Worm (Caenorhabditis elegans) whole organism, early embryonic: ENCODE results near the gene W08F4.1.

ENCODE experiments used
- B0310.2 ChIP-seq: sonication (generic microtip); optimal IDR thresholded peaks from 2 replicates; lab custom pipeline; 2016; ENCODE audit warnings: mild to moderate bottlenecking, missing genetic modification characterization, missing compliant biosample characterization
- F13C5.2 ChIP-seq: sonication (generic microtip); optimal IDR thresholded peaks from 2 replicates; lab custom pipeline; 2017; ENCODE audit warnings: mild to moderate bottlenecking, missing genetic modification characterization, inconsistent platforms, missing compliant biosample characterization
- aly-1 ChIP-seq: sonication (generic microtip); optimal IDR thresholded peaks from 2 replicates; lab custom pipeline; 2016; ENCODE audit warnings: missing genetic modification characterization, missing compliant biosample characterization
- ama-1 ChIP-seq: fragments of 150-350 bp; optimal IDR thresholded peaks from 2 replicates; lab custom pipeline; 2014
- ceh-13 ChIP-seq: fragments of 200-800 bp; sonication (Bioruptor generic); optimal IDR thresholded peaks from 2 replicates; lab custom pipeline; 2018; ENCODE audit warnings: mild to moderate bottlenecking, missing genetic modification characterization, missing compliant biosample characterization
- ceh-36 ChIP-seq: sonication (generic microtip); optimal IDR thresholded peaks from 2 replicates; lab custom pipeline; 2016; ENCODE audit warnings: missing genetic modification characterization, inconsistent platforms, missing compliant biosample characterization
- ets-7 ChIP-seq: sonication (generic microtip); optimal IDR thresholded peaks from 2 replicates; lab custom pipeline; 2016; ENCODE audit warnings: missing genotype, missing genetic modification characterization, missing compliant biosample characterization
- flt-1 ChIP-seq: fragments of 200-800 bp; sonication (Bioruptor generic); IDR thresholded peaks from 2 replicates; pipeline ENCODE4 v1.3.6; 2022; ENCODE audit warnings: missing genetic modification characterization, missing compliant biosample characterization
- hmbx-1 ChIP-seq: sonication (generic microtip); optimal IDR thresholded peaks from 2 replicates; lab custom pipeline; 2016; ENCODE audit warnings: mild to moderate bottlenecking, missing genetic modification characterization, missing compliant biosample characterization
- hmg-4 ChIP-seq: fragments of 200-800 bp; sonication (Bioruptor generic); optimal IDR thresholded peaks from 2 replicates; lab custom pipeline; 2018; ENCODE audit warnings: mild to moderate bottlenecking, missing genetic modification characterization, missing compliant biosample characterization
- hnd-1 ChIP-seq: sonication (generic microtip); optimal IDR thresholded peaks from 2 replicates; lab custom pipeline; 2016; ENCODE audit warnings: missing genetic modification characterization, missing compliant biosample characterization
- pes-1 ChIP-seq: fragments of 200-800 bp; sonication (Bioruptor generic); IDR thresholded peaks from 2 replicates; pipeline ENCODE4 v1.3.6; 2022; ENCODE audit warnings: missing genetic modification reagents, missing genetic modification characterization, missing compliant biosample characterization
- scrt-1 ChIP-seq: fragments of 200-800 bp; sonication (Bioruptor generic); IDR thresholded peaks from 2 replicates; pipeline ENCODE4 v1.3.6; 2022; ENCODE audit warnings: missing genetic modification characterization, missing compliant biosample characterization
- sea-1 ChIP-seq: fragments of 200-800 bp; sonication (Bioruptor generic); conservative IDR thresholded peaks from 2 replicates; pipeline ENCODE4 v1.3.6; 2022; ENCODE audit warnings: missing genetic modification characterization, missing compliant biosample characterization
- tbx-11 ChIP-seq: fragments of 200-800 bp; sonication (Bioruptor generic); IDR thresholded peaks from 2 replicates; pipeline ENCODE4 v1.3.6; 2022; ENCODE audit warnings: missing genetic modification characterization, missing compliant biosample characterization
- tbx-37 ChIP-seq: fragments of 200-800 bp; sonication (Bioruptor generic); conservative IDR thresholded peaks from 2 replicates; pipeline ENCODE4 v1.3.6; 2022; ENCODE audit warnings: missing genetic modification reagents, missing genetic modification characterization, missing compliant biosample characterization
- tra-4 ChIP-seq: sonication (generic microtip); optimal IDR thresholded peaks from 2 replicates; lab custom pipeline; 2017; ENCODE audit warnings: missing genetic modification characterization, missing compliant biosample characterization

Gene W08F4.1

ce11 chrII:573580-573979 lies 19.7 kb upstream of the W08F4.1 start:
- TF ChIP-seq pes-1 (peak; percentile 37; the same call in 1 of the 2 replicates), ceh-36 (tag; lab: Kevin White, UChicago) (peak; percentile 88)

- TF ChIP-seq pes-1 (no peak), ets-7 (tag; lab: Kevin White, UChicago) (no peak), ceh-36 (tag; lab: Kevin White, UChicago) (no peak), hnd-1 (tag; lab: Kevin White, UChicago) (no peak), B0310.2 (tag; lab: Kevin White, UChicago) (no peak), ceh-13 (no peak), sea-1 (no peak), hmbx-1 (no peak), hmg-4 (GFP tag; lab: Kevin White, UChicago) (no peak), flt-1 (GFP tag; lab: Robert Waterston, UW) (no peak)
Observed at ce11 chrII:574064-574463, 19.3 kb upstream of the W08F4.1 start.

ce11 chrII:577632-578031 lies 15.7 kb upstream of the W08F4.1 start, which contains the start of gene W08F4.7:
Gene W08F4.7, minus strand, starts transcription at chrII:577732.
- TF ChIP-seq pes-1 (no peak), scrt-1 (GFP tag; lab: Robert Waterston, UW) (no peak), hnd-1 (tag; lab: Kevin White, UChicago) (no peak), hmg-4 (GFP tag; lab: Kevin White, UChicago) (no peak), ceh-13 (no peak), F13C5.2 (tag; lab: Kevin White, UChicago) (no peak)

- TF ChIP-seq hnd-1 (tag; lab: Kevin White, UChicago) (no peak), aly-1 (tag; lab: Kevin White, UChicago) (no peak), ceh-36 (tag; lab: Kevin White, UChicago) (no peak), hmbx-1 (no peak), sea-1 (no peak), flt-1 (GFP tag; lab: Robert Waterston, UW) (no peak), hmg-4 (GFP tag; lab: Kevin White, UChicago) (no peak), F13C5.2 (tag; lab: Kevin White, UChicago) (no peak), tbx-11 (GFP tag; lab: Robert Waterston, UW) (no peak), pes-1 (no peak)
Observed at ce11 chrII:578803-579202, 14.5 kb upstream of the W08F4.1 start.

- TF ChIP-seq sea-1, result no peak
- TF ChIP-seq ets-7 (tag; lab: Kevin White, UChicago), result no peak
- no peak for TF ChIP-seq ceh-13
- no peak for TF ChIP-seq tbx-11 (GFP tag; lab: Robert Waterston, UW)
- no peak for TF ChIP-seq F13C5.2 (tag; lab: Kevin White, UChicago)
- TF ChIP-seq tra-4, result no peak
- TF ChIP-seq ceh-36 (tag; lab: Kevin White, UChicago), result no peak
- no peak for TF ChIP-seq hmg-4 (GFP tag; lab: Kevin White, UChicago)
- TF ChIP-seq hnd-1 (tag; lab: Kevin White, UChicago), result no peak
- TF ChIP-seq aly-1 (tag; lab: Kevin White, UChicago), result no peak
- no peak for TF ChIP-seq B0310.2 (tag; lab: Kevin White, UChicago)
- no peak for TF ChIP-seq flt-1 (GFP tag; lab: Robert Waterston, UW)
- TF ChIP-seq ama-1, result no peak
- no peak for TF ChIP-seq hmbx-1
- no peak for TF ChIP-seq tbx-37 (GFP tag; lab: Robert Waterston, UW)
- no peak for TF ChIP-seq pes-1
Observed at ce11 chrII:580189-580643, 13.1 kb upstream of the W08F4.1 start, which contains the start of the genes cdc-37 and W08F4.3. Gene cdc-37, minus strand, starts transcription at chrII:580593. Gene W08F4.3, plus strand, starts transcription at chrII:580602.

ce11 chrII:581983-582382 lies 11.3 kb upstream of the W08F4.1 start:
- TF ChIP-seq ama-1 (no peak), hmg-4 (GFP tag; lab: Kevin White, UChicago) (no peak), aly-1 (tag; lab: Kevin White, UChicago) (no peak)

ce11 chrII:582649-583048 lies 10.7 kb upstream of the W08F4.1 start, which contains the start of gene fbxb-14:
Gene fbxb-14, minus strand, starts transcription at chrII:582749.
- TF ChIP-seq hnd-1 (tag; lab: Kevin White, UChicago) (no peak), B0310.2 (tag; lab: Kevin White, UChicago) (no peak)

- TF ChIP-seq hnd-1 (tag; lab: Kevin White, UChicago) (no peak), ceh-36 (tag; lab: Kevin White, UChicago) (no peak), ceh-13 (no peak), tra-4 (no peak), aly-1 (tag; lab: Kevin White, UChicago) (no peak), scrt-1 (GFP tag; lab: Robert Waterston, UW) (no peak), B0310.2 (tag; lab: Kevin White, UChicago) (no peak), F13C5.2 (tag; lab: Kevin White, UChicago) (no peak), hmg-4 (GFP tag; lab: Kevin White, UChicago) (no peak), flt-1 (GFP tag; lab: Robert Waterston, UW) (no peak), pes-1 (no peak), sea-1 (no peak), tbx-37 (GFP tag; lab: Robert Waterston, UW) (no peak), hmbx-1 (no peak), ama-1 (no peak), tbx-11 (GFP tag; lab: Robert Waterston, UW) (no peak), ets-7 (tag; lab: Kevin White, UChicago) (no peak)
Observed at ce11 chrII:584321-584848, 8.9 kb upstream of the W08F4.1 start, which contains the start of the genes W08F4.12 and W08F4.13. Gene W08F4.12, minus strand, starts transcription at chrII:584421. Gene W08F4.13, plus strand, starts transcription at chrII:584798.
